Worm (Caenorhabditis elegans): ENCODE measurements around the gene str-45.
"Not testable (repeated sequence)": the region's sequence is repeated elsewhere in the genome, so short reads cannot be mapped to it uniquely, and the experiment has no call there.

The str-45 gene

DNA sequence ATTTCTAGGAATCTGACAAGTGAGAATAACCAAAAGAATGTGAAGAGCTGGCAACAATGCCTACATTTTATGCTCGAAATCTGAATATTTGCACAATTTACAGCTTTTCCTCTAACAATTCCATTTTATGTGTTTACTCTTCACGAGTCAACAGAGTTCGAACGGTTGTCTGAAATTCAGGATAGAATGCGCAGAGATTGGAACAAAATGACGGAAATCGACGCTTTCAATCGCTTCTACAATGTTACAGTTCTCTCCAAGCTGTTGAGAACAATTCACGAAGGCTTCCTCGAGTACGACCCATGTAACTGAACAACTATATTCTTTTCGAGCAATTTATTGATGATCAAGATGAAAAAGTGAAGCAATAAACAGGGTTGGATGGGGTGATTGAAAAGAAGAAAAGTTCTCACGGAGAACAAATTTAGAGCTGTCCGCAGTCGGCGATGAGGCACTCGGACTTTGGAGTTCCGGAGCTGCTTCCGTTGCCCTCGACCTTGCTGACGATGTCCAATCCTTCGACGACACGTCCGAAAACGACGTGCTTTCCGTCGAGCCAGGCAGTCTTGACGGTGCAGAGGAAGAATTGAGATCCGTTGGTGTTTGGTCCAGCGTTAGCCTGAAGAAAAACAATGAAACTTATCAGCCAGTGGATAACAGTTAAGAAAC, 27.6 kb downstream of the str-45 start, which contains the start of gene Y75B12B.3:
TSS of gene Y75B12B.3 (minus strand) at position 21 of the 669 bp plus-strand sequence.
- no peak for TF ChIP-seq W03F9.2 (tag; optimal IDR thresholded peaks at IDR 0.05)
- TF ChIP-seq him-1 (tag; optimal IDR thresholded peaks at IDR 0.05) = no peak
- no peak for TF ChIP-seq dao-5 (tag; optimal IDR thresholded peaks at IDR 0.05)

DNA sequence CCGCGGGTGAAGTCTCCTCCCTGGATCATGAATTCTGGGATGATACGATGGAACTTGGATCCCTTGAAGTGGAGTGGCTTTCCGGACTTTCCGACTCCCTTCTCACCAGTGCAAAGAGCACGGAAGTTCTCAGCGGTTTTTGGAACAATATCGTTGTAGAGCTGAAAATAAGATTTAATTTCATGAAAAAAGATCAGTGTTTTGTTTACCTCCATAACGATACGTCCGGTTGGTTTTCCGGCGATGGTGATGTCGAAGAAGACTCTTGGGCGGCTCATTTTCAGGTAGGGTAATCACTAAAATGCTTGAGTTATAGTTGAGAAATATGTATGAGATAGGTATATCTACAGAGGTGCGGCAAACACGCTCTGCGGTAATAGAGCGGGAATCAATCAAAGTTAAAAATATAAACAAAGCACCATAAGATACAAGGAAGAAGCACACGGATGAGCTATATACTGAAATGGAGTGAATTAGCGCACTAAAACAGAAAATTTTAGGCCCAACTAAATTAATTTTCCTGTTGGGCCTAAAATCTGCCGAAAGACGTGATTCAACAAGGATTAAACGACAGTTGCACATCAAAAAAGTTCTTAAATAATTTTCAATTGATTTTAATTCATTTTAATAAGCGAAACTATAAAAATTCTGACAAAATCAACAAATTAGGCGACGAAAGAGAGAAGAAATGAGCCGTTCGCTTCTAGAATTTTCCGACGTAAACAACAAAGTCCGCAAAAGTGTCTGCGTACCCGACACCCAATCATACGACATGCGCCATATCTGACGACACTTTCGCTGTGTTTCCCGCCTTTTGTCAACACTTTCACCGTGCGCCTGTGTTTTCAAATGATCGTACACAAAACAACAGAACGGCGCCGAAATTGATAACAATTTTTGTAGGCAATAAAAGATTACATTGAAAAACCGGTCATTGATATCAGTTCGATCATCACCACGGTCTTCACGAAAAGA, 28.6 kb downstream of the str-45 start, which contains the start of the genes cyn-7 and bath-36:
TSS of gene cyn-7 (minus strand) at position 296 of the 975 bp plus-strand sequence.
TSS of gene bath-36 (plus strand) at position 806 of the 975 bp plus-strand sequence.
- TF ChIP-seq him-1 (tag; optimal IDR thresholded peaks at IDR 0.05) = no peak
- TF ChIP-seq dao-5 (tag; optimal IDR thresholded peaks at IDR 0.05) = no peak
- peak; percentile 51 for TF ChIP-seq W03F9.2 (tag; optimal IDR thresholded peaks at IDR 0.05)

DNA sequence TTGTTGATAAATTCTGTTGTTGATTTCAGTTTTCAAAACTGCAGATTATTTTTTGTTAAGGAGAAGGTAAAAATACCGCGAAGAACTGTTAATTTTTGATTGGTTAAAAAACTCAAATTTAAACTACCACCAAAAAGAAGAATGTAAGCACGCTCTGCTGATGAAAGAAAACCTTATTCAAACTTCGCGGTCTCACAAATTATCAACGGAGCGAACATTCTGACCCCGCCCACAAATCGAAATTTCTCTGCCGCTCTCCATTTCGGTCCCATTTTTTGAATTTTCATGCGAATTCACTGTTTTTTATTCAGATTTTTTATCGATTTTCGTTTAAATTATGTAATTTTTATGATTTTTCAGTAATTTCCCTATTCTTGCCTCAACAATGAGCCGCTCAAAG, 30.8 kb downstream of the str-45 start, which contains the start of gene cyn-3:
TSS of gene cyn-3 (plus strand) at position 361 of the 400 bp plus-strand sequence.
- no peak for TF ChIP-seq him-1 (tag; optimal IDR thresholded peaks at IDR 0.05)
- TF ChIP-seq dao-5 (tag; optimal IDR thresholded peaks at IDR 0.05) = no peak
- peak; percentile 92 for TF ChIP-seq W03F9.2 (tag; optimal IDR thresholded peaks at IDR 0.05)

DNA sequence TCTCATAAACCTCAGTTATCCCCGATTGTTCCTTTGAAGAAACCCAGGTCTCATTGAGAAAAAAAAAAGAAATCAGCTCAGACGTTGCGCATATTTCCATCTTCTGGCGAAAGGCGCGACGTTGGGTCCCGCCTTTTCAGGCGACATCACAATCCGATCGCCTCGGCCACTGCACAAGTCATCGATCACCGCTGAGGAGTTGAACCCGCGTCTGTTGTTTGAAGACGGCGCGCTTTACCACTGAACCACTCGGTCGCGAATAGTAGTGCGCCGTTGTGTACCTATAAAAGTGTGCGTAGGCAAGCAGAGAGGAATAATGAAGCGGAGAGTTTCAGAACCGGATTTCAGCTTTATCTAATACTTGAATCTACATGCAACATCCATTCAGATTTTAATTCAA, 32.1 kb downstream of the str-45 start, which contains the start of gene Y75B12B.11:
TSS of gene Y75B12B.11 (plus strand) at position 394 of the 400 bp plus-strand sequence.
- peak; percentile 43 for TF ChIP-seq W03F9.2 (tag; optimal IDR thresholded peaks at IDR 0.05)
- peak; percentile 95 for TF ChIP-seq dao-5 (tag; optimal IDR thresholded peaks at IDR 0.05)
- TF ChIP-seq him-1 (tag; optimal IDR thresholded peaks at IDR 0.05) = no peak

DNA sequence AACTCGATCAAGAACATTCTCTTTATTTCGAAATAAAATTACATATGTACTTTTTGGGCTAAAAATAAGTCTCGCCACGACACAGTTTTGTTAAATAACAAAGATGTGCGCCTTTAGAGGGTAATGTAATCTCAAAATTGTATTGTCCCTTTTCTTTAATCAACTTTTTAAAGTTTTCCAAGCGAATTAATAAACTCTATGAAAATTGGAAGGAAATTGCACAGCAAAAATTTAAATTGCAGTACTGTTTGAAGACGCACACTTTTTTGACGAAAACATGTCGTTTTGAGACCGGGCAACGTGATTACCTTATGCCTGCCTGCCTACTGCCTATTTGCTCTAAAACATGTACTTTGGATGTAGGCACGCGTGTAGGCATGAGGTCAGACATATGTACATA, 33.2 kb downstream of the str-45 start:
- TF ChIP-seq W03F9.2 (tag; optimal IDR thresholded peaks at IDR 0.05) (no peak), him-1 (tag; optimal IDR thresholded peaks at IDR 0.05) (no peak), dao-5 (tag; optimal IDR thresholded peaks at IDR 0.05) (no peak)

DNA sequence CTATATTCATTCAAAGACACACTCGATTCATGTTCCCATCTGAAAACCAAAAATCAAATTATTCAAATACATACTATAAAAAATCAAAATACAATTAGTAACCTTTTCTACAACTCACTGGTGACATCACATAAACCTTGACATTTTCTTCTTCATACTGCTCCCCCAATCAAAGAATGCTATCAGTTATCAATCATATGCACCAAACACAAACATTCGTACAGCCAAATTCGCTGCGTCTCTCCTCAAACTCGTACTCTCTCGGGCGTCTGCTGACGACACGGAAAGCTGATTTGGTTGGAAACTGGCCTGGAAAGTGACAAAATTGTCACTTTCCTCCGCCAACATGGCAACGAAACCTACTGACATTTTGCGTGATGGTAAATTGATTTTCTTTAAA, 33.6 kb downstream of the str-45 start, which contains the start of gene plc-2:
TSS of gene plc-2 (plus strand) at position 196 of the 400 bp plus-strand sequence.
- TF ChIP-seq him-1 (tag; optimal IDR thresholded peaks at IDR 0.05) (no peak), dao-5 (tag; optimal IDR thresholded peaks at IDR 0.05) (no peak), W03F9.2 (tag; optimal IDR thresholded peaks at IDR 0.05) (no peak)

DNA sequence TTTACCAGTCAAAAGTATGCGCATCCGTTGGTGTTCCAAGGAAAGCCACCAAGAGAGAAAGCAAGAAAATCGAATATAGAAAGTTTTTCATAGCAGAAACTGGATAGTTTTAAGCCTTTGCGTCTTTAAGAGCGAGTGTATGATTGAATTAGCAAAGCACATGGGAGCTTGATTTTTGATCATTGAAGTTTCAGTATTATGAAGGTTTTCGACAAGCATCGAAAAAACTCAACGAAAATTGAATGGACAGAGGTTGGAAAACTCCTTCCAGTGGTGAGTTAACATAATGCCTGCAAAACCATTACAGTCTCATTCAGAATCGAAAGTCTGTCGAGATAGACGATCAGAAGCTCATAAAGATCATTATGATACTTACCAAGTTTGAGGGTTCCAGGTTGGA, 35.1 kb downstream of the str-45 start, which contains the start of gene Y75B12B.13:
TSS of gene Y75B12B.13 (minus strand) at position 101 of the 400 bp plus-strand sequence.
- TF ChIP-seq W03F9.2 (tag; optimal IDR thresholded peaks at IDR 0.05) (no peak), him-1 (tag; optimal IDR thresholded peaks at IDR 0.05) (no peak), dao-5 (tag; optimal IDR thresholded peaks at IDR 0.05) (no peak)

DNA sequence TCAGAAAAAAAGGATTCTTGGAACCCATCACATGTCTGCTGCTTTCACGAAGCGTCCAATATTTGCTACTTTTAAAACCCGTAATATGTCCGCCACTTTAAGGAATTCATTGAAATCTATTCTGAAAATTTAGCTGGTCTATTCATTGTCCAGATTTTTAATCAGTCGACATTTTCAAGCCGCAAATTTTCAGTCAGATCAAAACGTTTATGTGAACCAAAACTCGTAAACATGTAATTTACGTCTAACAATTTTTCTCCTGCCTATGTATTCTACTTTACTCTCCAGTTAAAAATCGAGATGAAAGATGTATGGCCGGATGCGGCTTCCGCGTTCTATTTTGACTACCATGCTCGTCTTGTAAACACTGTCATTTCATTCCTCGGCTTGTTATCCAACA, 39.2 kb downstream of the str-45 start, which contains the start of gene srw-1:
TSS of gene srw-1 (plus strand) at position 301 of the 400 bp plus-strand sequence.
- TF ChIP-seq dao-5 (tag; optimal IDR thresholded peaks at IDR 0.05) (no peak), him-1 (tag; optimal IDR thresholded peaks at IDR 0.05) (no peak), W03F9.2 (tag; optimal IDR thresholded peaks at IDR 0.05) (no peak)

DNA sequence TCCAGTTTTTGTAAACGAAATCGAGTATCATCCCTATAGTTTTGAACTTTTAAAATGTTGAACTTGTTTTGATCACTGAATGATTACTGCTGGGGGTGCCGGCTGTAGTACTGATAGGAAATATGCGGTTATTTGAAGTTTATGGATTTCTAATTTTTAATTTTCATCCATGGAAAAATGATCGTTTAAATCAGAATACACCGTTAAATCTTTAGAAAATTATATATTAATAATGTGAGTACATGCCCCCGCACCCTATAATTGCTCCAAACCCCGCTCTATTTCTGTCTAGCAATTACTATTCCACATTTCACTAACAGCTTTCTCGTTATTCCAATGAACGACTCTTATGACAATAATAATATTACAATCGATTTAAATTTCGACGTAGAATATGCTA, 41.0 kb downstream of the str-45 start, which contains the start of gene Y75B12B.10:
TSS of gene Y75B12B.10 (plus strand) at position 301 of the 400 bp plus-strand sequence.
- TF ChIP-seq W03F9.2 (tag; optimal IDR thresholded peaks at IDR 0.05) = no peak
- no peak for TF ChIP-seq him-1 (tag; optimal IDR thresholded peaks at IDR 0.05)
- TF ChIP-seq dao-5 (tag; optimal IDR thresholded peaks at IDR 0.05) = no peak

DNA sequence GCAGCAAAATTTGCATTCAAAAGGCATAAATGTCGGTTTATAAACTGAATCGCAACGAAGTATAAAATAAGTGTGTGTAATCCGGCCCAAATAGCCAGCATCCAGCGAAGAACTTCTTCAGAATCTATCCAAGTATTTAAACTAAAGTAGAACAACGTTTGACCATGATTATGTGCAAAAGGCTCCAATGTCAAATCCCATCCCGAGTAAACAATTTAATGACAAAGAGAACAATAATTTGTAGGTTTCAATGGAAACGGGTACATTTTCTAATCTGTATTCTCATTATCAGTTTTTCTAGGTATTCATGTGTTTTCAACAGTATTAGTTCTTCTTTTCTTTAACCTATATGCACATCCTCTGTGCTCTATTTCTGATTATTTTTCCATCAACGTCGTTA, 48.9 kb downstream of the str-45 start, which contains the start of gene C41G6.12:
TSS of gene C41G6.12 (minus strand) at position 101 of the 400 bp plus-strand sequence.
- TF ChIP-seq him-1, W03F9.2, dao-5 (tag; optimal IDR thresholded peaks at IDR 0.05): not testable (repeated sequence)
